Fruit fly (Drosophila melanogaster) whole organism, adult: ENCODE data around the gene Ube4B.
A peak's percentile ranks its signal among the peaks of the same experiment; 100 is the strongest.

Source experiments
- CG11617 ChIP-seq: fragments of 200-800 bp; sonication (Bioruptor generic); optimal IDR thresholded peaks from 2 replicates; lab custom pipeline; 2017; ENCODE audit warnings: mild to moderate bottlenecking, missing biosample characterization, missing genetic modification reagents, missing genetic modification characterization
- CG14711 ChIP-seq: fragments of 200-800 bp; sonication (Bioruptor generic); optimal IDR thresholded peaks from 2 replicates; lab custom pipeline; 2018; ENCODE audit warnings: missing biosample characterization, mild to moderate bottlenecking, missing genetic modification characterization, moderate library complexity
- CG1620 ChIP-seq: fragments of 200-800 bp; sonication (Bioruptor generic); optimal IDR thresholded peaks from 2 replicates; lab custom pipeline; 2016; ENCODE audit warnings: missing biosample characterization, missing genetic modification characterization
- CG33017 ChIP-seq: fragments of 200-800 bp; sonication (Bioruptor generic); optimal IDR thresholded peaks from 2 replicates; lab custom pipeline; 2018; ENCODE audit warnings: missing biosample characterization, mild to moderate bottlenecking, missing genetic modification characterization, moderate library complexity
- CG7101 ChIP-seq: fragments of 200-800 bp; sonication (Bioruptor generic); optimal IDR thresholded peaks from 2 replicates; lab custom pipeline; 2018; ENCODE audit warnings: missing biosample characterization, mild to moderate bottlenecking, missing genetic modification characterization, moderate library complexity
- Crg-1 ChIP-seq: fragments of 200-800 bp; sonication (Bioruptor generic); optimal IDR thresholded peaks from 2 replicates; lab custom pipeline; 2016; ENCODE audit warnings: missing biosample characterization, missing genetic modification characterization
- Hr96 ChIP-seq: fragments of 200-800 bp; sonication (Bioruptor generic); optimal IDR thresholded peaks from 2 replicates; lab custom pipeline; 2016; ENCODE audit warnings: missing biosample characterization, missing genetic modification characterization
- Mnt ChIP-seq: fragments of 200-800 bp; sonication (Bioruptor generic); optimal IDR thresholded peaks from 2 replicates; lab custom pipeline; 2016; ENCODE audit warnings: missing biosample characterization, mild to moderate bottlenecking, missing genetic modification characterization
- kay ChIP-seq: fragments of 200-800 bp; sonication (Bioruptor generic); peaks from one replicate; lab custom pipeline; 2016; ENCODE audit warnings: missing biosample characterization, missing genetic modification characterization, borderline replicate concordance
- ovo ChIP-seq: fragments of 200-800 bp; sonication (Bioruptor generic); optimal IDR thresholded peaks from 2 replicates; lab custom pipeline; 2016; ENCODE audit warnings: missing biosample characterization, missing genetic modification characterization
- pad ChIP-seq: fragments of 200-800 bp; sonication (Bioruptor generic); optimal IDR thresholded peaks from 3 replicates; lab custom pipeline; 2017; ENCODE audit warnings: missing biosample characterization, missing genetic modification characterization, mild to moderate bottlenecking, moderate library complexity, missing genetic modification reagents
- tj ChIP-seq: fragments of 200-800 bp; sonication (Bioruptor generic); optimal IDR thresholded peaks from 3 replicates; lab custom pipeline; 2017; ENCODE audit warnings: missing biosample characterization, mild to moderate bottlenecking, missing genetic modification characterization, moderate library complexity
- toe ChIP-seq: fragments of 200-800 bp; sonication (Bioruptor generic); optimal IDR thresholded peaks from 2 replicates; lab custom pipeline; 2016; ENCODE audit warnings: missing biosample characterization, missing genetic modification characterization

DNA sequence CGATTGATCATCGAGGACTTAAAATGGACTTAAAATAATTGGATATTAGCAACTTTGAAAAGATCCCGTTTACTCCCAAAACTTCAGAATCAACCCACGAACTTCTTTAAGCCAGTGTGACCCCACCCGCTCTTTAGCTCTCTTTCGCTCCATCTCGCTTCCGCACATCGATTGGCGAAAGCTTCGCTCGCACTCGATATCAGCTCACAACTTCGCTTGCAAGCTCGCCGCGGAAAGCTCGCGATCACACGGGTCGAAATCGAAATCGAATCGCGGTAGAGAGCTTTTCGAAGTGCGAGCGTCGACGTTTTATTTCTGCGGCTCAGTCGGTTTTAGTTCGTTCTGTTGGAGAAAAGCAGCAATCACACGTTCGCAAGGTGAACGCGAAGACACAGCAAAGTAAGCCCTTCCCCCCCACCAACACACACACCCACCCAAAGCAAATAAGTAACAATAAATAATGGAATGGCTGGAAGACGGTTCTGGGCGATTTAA is 45.1 kb downstream of the Ube4B start, which contains the start of gene Vha68-2:
- TF ChIP-seq CG11617 (GFP tag; lab: Kevin White, UChicago) = peak; percentile 23
- TF ChIP-seq ovo (GFP tag; lab: Kevin White, UChicago) = peak; percentile 65
- TF ChIP-seq pad (GFP tag; lab: Kevin White, UChicago) = peak; percentile 29
- no peak for TF ChIP-seq CG14711
- no peak for TF ChIP-seq kay
- peak; percentile 52 for TF ChIP-seq Mnt
- peak; percentile 74 for TF ChIP-seq CG7101 (tag; lab: Kevin White, UChicago)
- TF ChIP-seq Crg-1 (GFP tag; lab: Kevin White, UChicago) = peak; percentile 48
- peak; percentile 16 for TF ChIP-seq CG33017 (tag; lab: Kevin White, UChicago)
- peak; percentile 38 for TF ChIP-seq toe (GFP tag; lab: Kevin White, UChicago)
- peak; percentile 80 for TF ChIP-seq CG1620 (GFP tag; lab: Kevin White, UChicago)
- TF ChIP-seq tj (GFP tag; lab: Kevin White, UChicago) = no peak
- peak; percentile 6 for TF ChIP-seq Hr96 (GFP tag; lab: Kevin White, UChicago)
